Fruit fly (Drosophila melanogaster): ENCODE data around the gene aly.
A peak's percentile ranks its signal among the peaks of the same experiment; 100 is the strongest.

Gene aly

DNA sequence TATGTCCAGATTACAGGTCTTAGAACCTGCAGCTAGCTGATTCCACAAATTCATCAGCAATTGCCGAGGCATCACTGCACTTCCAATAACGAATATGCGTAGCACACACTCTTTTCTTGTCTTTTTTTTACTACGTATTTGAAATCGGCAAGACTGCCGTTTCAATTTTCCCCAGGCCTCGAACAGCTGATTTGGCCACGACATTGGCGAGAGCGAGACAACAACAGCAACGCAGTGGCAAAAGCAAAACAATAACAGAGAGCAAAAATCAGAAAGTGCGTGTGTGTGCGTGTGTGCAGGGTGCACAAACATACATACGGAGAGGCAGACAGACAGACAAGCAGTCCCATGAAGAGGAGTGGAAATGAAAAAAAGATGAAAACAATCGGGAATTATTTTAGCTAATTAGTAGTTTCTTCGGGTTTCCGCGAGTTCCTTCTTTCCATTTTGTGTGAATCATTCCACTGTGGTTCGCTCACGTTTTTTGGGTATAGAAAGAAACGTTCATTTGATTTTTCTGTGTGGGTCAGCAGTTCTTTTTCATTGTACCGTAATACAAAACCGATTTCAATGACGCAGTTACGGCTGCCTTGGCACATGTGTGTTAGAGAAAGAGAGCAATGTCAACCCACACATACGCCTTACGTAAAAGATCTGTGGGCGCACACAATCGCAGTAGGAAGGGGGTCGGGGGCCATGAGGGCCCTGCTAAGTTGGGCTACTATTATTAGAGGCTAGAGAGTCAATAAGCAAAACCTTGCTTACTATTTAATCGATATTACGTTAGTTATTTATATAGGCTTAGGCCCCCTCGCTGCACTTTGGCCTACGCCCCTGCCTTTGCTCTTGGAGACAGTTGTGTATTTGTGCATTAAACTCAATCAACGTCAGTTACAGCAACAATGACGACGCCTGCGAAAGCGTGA lies 34.0 kb upstream of the aly start (continued):
- TF ChIP-seq CHES-1-like (GFP tag; optimal IDR thresholded peaks at IDR 0.05) (peak; percentile 99), CG1647 (GFP tag; optimal IDR thresholded peaks at IDR 0.05) (peak; percentile 98), CG4282 (GFP tag; optimal IDR thresholded peaks at IDR 0.05) (peak; percentile 97), CG1233 (GFP tag; optimal IDR thresholded peaks at IDR 0.05) (peak; percentile 98), CG4820 (GFP tag; optimal IDR thresholded peaks at IDR 0.05) (peak; percentile 97), CG4360 (GFP tag; IDR thresholded peaks at IDR 0.05) (peak; percentile 91), CG4707 (GFP tag; optimal IDR thresholded peaks at IDR 0.05) (peak; percentile 92), CG2116 (GFP tag; optimal IDR thresholded peaks at IDR 0.05) (peak; percentile 80), CG3995 (GFP tag; optimal IDR thresholded peaks at IDR 0.05) (peak; percentile 86), Lim3 (GFP tag; IDR thresholded peaks at IDR 0.05) (peak; percentile 98), sens-2 (GFP tag; IDR thresholded peaks at IDR 0.05) (peak; percentile 98), CG16815 (GFP tag; optimal IDR thresholded peaks at IDR 0.05) (peak; percentile 99), Fer2 (tag; optimal IDR thresholded peaks at IDR 0.05) (peak; percentile 92), CG2120 (GFP tag; optimal IDR thresholded peaks at IDR 0.05) (peak; percentile 99), Camta (GFP tag; optimal IDR thresholded peaks at IDR 0.05) (peak; percentile 98), Taf1 (GFP tag; IDR thresholded peaks at IDR 0.05) (peak; percentile 99), Nf-YB (GFP tag; optimal IDR thresholded peaks at IDR 0.05) (peak; percentile 76), CG30403 (GFP tag; optimal IDR thresholded peaks at IDR 0.05) (peak; percentile 99), CG3281 (GFP tag; optimal IDR thresholded peaks at IDR 0.05) (peak; percentile 98), bab2 (GFP tag; optimal IDR thresholded peaks at IDR 0.05) (peak; percentile 99), CG10959 (GFP tag; IDR thresholded peaks at IDR 0.05) (peak; percentile 98), CG14965 (GFP tag; optimal IDR thresholded peaks at IDR 0.05; ENCODE audit: borderline replicate concordance) (peak; percentile 86), chinmo (GFP tag; IDR thresholded peaks at IDR 0.05; ENCODE audit: partially characterized antibody) (peak; percentile 98; the same call in 3 of the 4 replicates), wdn (GFP tag; IDR thresholded peaks at IDR 0.05) (peak; percentile 99), CG17802 (tag; optimal IDR thresholded peaks at IDR 0.05) (peak; percentile 88), gcm (GFP tag; optimal IDR thresholded peaks at IDR 0.05) (peak; percentile 97), CG14014 (GFP tag; IDR thresholded peaks at IDR 0.05) (peak; percentile 99), Antp (GFP tag; optimal IDR thresholded peaks at IDR 0.05) (peak; percentile 99), NfI (GFP tag; optimal IDR thresholded peaks at IDR 0.05) (peak; percentile 97), CG7928 (GFP tag; optimal IDR thresholded peaks at IDR 0.05) (peak; percentile 81), CG34422 (GFP tag; IDR thresholded peaks at IDR 0.05) (peak; percentile 99), hth (optimal IDR thresholded peaks at IDR 0.05) (no peak), Sry-β (GFP tag; optimal IDR thresholded peaks at IDR 0.05) (peak; percentile 46), Xbp1 (GFP tag; optimal IDR thresholded peaks at IDR 0.05) (peak; percentile 99), Med (GFP tag) (peak; percentile 100), CG12744 (GFP tag; optimal IDR thresholded peaks at IDR 0.05) (peak; percentile 98), rib (GFP tag; IDR thresholded peaks at IDR 0.05) (peak; percentile 99), CG6683 (GFP tag; optimal IDR thresholded peaks at IDR 0.05) (peak; percentile 95), gem (tag; optimal IDR thresholded peaks at IDR 0.05) (peak; percentile 98), wor (GFP tag; IDR thresholded peaks at IDR 0.05) (peak; percentile 99), Tbp (GFP tag; optimal IDR thresholded peaks at IDR 0.05) (no peak), CG17829 (tag; optimal IDR thresholded peaks at IDR 0.05) (peak; percentile 97), MTF-1 (GFP tag; optimal IDR thresholded peaks at IDR 0.05; ENCODE audit: borderline replicate concordance) (peak; percentile 96), insv (GFP tag; optimal IDR thresholded peaks at IDR 0.05) (peak; percentile 72 to 74), CG10147 (GFP tag; optimal IDR thresholded peaks at IDR 0.05) (peak; percentile 93), Dref (GFP tag; IDR thresholded peaks at IDR 0.05) (peak; percentile 53), sna (GFP tag; IDR thresholded peaks at IDR 0.05; ENCODE audit: partially characterized antibody) (peak; percentile 23; the same call in 1 of the 2 replicates), CG16779 (GFP tag; IDR thresholded peaks at IDR 0.05) (peak; percentile 99), CG3838 (GFP tag; optimal IDR thresholded peaks at IDR 0.05) (peak; percentile 95)

Data from whole organism, embryonic.